Worm (Caenorhabditis elegans) whole organism, early embryonic: ENCODE measurements around the gene H04J21.1.

Experiments
- B0310.2 ChIP-seq: sonication (generic microtip); optimal IDR thresholded peaks from 2 replicates; lab custom pipeline; 2016; ENCODE audit warnings: mild to moderate bottlenecking, missing genetic modification characterization, missing compliant biosample characterization
- ama-1 ChIP-seq: fragments of 150-350 bp; optimal IDR thresholded peaks from 2 replicates; lab custom pipeline; 2014
- ceh-36 ChIP-seq: sonication (generic microtip); optimal IDR thresholded peaks from 2 replicates; lab custom pipeline; 2016; ENCODE audit warnings: missing genetic modification characterization, inconsistent platforms, missing compliant biosample characterization
- hnd-1 ChIP-seq: sonication (generic microtip); optimal IDR thresholded peaks from 2 replicates; lab custom pipeline; 2016; ENCODE audit warnings: missing genetic modification characterization, missing compliant biosample characterization
- scrt-1 ChIP-seq: fragments of 200-800 bp; sonication (Bioruptor generic); IDR thresholded peaks from 2 replicates; pipeline ENCODE4 v1.3.6; 2022; ENCODE audit warnings: missing genetic modification characterization, missing compliant biosample characterization

DNA sequence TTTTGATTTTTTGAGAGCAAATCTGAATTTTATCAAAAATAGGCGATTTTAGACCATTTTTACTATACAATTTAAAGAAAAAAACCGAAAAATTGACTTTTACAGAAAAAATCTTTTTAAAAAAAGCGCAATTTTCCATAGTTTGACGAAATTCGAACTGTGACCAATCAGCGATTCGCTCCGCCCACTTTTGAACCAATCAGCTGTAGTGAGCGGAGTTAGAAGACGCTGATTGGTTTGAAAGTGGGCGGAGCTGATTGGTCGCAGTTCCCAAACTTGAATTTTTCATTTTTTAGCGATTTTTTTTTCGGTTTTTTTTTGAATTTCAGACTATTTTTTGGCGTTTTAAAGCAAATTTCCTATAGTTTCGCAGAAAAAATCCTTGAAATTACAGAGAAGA is 47.1 kb downstream of the H04J21.1 start:
- TF ChIP-seq scrt-1 (GFP tag; lab: Robert Waterston, UW): no peak
- TF ChIP-seq B0310.2 (tag; lab: Kevin White, UChicago): no peak
- TF ChIP-seq ama-1 (lab: Kevin White, UChicago): no peak
- no peak for TF ChIP-seq hnd-1 (tag; lab: Kevin White, UChicago)
- no peak for TF ChIP-seq ceh-36 (tag; lab: Kevin White, UChicago)
